Worm (Caenorhabditis elegans) whole organism, late embryonic: Measurements from ENCODE around the gene lin-46.

Experiments used
- ahr-1 ChIP-seq: sonication (generic microtip); optimal IDR thresholded peaks from 2 replicates; lab custom pipeline; 2016; ENCODE audit warnings: missing genetic modification characterization, missing compliant biosample characterization
- ama-1 ChIP-seq: fragments of 150-350 bp; optimal IDR thresholded peaks from 2 replicates; lab custom pipeline; 2014
- dmd-4 ChIP-seq: sonication (generic microtip); optimal IDR thresholded peaks from 2 replicates; lab custom pipeline; 2016; ENCODE audit warnings: borderline replicate concordance, missing genetic modification characterization, missing compliant biosample characterization
- hlh-30 ChIP-seq: sonication (generic microtip); optimal IDR thresholded peaks from 2 replicates; lab custom pipeline; 2017; ENCODE audit warnings: antibody characterized with exemption, missing genetic modification characterization, missing compliant biosample characterization; ENCODE audit not compliant: insufficient read depth
- nfya-1 ChIP-seq: sonication (generic microtip); optimal IDR thresholded peaks from 2 replicates; lab custom pipeline; 2017; ENCODE audit warnings: missing genetic modification characterization, mild to moderate bottlenecking, missing compliant biosample characterization, antibody characterized with exemption, moderate library complexity
- nhr-11 ChIP-seq: fragments of 150-350 bp; optimal IDR thresholded peaks from 2 replicates; lab custom pipeline; 2014; ENCODE audit warnings: missing biosample characterization, missing genetic modification characterization
- npax-4 ChIP-seq: sonication (generic microtip); optimal IDR thresholded peaks from 2 replicates; lab custom pipeline; 2016; ENCODE audit warnings: missing genetic modification characterization, missing compliant biosample characterization
- pag-3 ChIP-seq: sonication (generic microtip); optimal IDR thresholded peaks from 2 replicates; lab custom pipeline; 2016; ENCODE audit warnings: missing compliant biosample characterization, missing genetic modification characterization, borderline replicate concordance
- pqm-1 ChIP-seq: sonication (generic microtip); optimal IDR thresholded peaks from 2 replicates; lab custom pipeline; 2016; ENCODE audit warnings: missing genetic modification characterization, missing compliant biosample characterization
- tbx-2 ChIP-seq: sonication (generic microtip); optimal IDR thresholded peaks from 2 replicates; lab custom pipeline; 2016; ENCODE audit warnings: missing genetic modification characterization, missing compliant biosample characterization
- unc-3 ChIP-seq, 2 experiments: fragments of 200-800 bp in 1 of 2; sonication (Bioruptor generic) in 1 of 2; sonication (generic microtip) in 1 of 2; conservative IDR thresholded peaks in 1 of 2; optimal IDR thresholded peaks in 1 of 2; 2 replicates each; pipeline versions ENCODE4 v1.3.6 to Lab custom; 2016 to 2022; ENCODE audit warnings: missing compliant biosample characterization in 2 of 2, missing genetic modification characterization in 2 of 2, missing genetic modification reagents in 1 of 2
- unc-42 ChIP-seq: sonication (generic microtip); optimal IDR thresholded peaks from 2 replicates; lab custom pipeline; 2016; ENCODE audit warnings: missing genotype, missing genetic modification characterization, missing compliant biosample characterization
- unc-86 ChIP-seq: sonication (generic microtip); optimal IDR thresholded peaks from 2 replicates; lab custom pipeline; 2016; ENCODE audit warnings: missing genetic modification characterization, missing compliant biosample characterization
- zip-5 ChIP-seq: sonication (generic microtip); optimal IDR thresholded peaks from 2 replicates; lab custom pipeline; 2016; ENCODE audit warnings: missing genetic modification characterization, missing compliant biosample characterization

DNA sequence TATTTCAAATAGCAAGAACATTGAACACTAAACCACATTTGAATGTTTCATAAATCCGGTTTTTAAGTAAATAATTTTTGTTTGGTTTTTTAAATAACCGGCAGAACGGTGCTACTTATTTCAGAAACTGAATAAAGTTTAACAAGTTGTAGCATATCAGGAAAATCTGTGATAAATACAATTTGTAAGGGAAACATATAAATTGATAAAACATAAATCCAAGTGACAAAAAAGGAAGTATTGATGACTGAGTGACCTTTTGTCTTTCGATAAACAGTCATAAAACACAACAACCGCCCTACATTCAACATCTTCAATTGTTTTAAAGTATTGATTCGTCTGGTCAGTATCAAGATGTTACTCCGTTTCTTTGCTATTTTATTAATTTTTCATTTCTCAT is 26.6 kb downstream of the lin-46 start, which contains the start of gene far-5:
- TF ChIP-seq ama-1 (lab: Kevin White, UChicago) (no peak), ahr-1 (tag; lab: Kevin White, UChicago) (no peak), npax-4 (tag; lab: Kevin White, UChicago) (no peak), pag-3 (tag; lab: Kevin White, UChicago) (no peak), dmd-4 (tag; lab: Kevin White, UChicago) (no peak), nfya-1 (tag; lab: Kevin White, UChicago) (no peak), pqm-1 (tag; lab: Kevin White, UChicago) (no peak), nhr-11 (tag; lab: Kevin White, UChicago) (no peak), zip-5 (tag; lab: Kevin White, UChicago) (no peak), hlh-30 (tag; lab: Kevin White, UChicago) (no peak), tbx-2 (tag; lab: Kevin White, UChicago) (no peak), unc-86 (tag; lab: Kevin White, UChicago) (no peak), unc-3 (GFP tag; conservative IDR thresholded peaks at IDR 0.05; lab: Robert Waterston, UW) (no peak), unc-3 (tag; optimal IDR thresholded peaks at IDR 0.05; lab: Kevin White, UChicago) (no peak), unc-42 (tag; lab: Kevin White, UChicago) (no peak)
